Worm (Caenorhabditis elegans): ENCODE measurements around the gene Y97E10AR.1.

DNA sequence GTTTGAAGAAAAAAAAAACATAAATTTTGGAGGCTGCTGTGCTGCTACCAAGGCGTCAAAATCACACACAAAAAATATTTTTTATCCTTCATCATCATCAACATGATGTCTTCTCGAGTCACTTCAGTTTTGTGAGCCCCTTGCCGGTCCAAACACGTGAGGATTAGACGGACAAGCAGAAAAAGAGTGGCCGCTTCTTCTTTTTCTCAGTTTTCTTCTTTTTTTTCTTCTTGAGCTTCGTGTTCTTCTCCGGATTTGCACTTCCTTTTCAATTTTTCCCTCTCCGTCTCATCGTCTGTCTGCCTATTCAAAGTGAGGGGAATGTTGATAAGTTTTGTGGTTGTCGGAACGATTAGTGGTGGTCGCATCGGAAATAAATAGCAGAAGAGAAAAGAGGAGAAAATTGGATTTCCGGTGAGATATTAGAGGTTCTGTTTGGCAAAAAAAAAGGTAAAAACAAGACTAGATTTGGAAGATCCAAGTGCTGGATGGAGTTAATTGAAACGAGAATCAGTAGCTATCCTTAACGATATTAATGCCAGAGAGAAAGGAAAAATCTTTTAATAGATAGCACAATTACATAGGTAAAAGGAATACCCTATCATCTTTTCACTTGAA is 20.8 kb upstream of the Y97E10AR.1 start:
- no peak for TF ChIP-seq F57A8.1 (GFP tag; optimal IDR thresholded peaks at IDR 0.05)
- no peak for TF ChIP-seq D2030.7 (GFP tag; IDR thresholded peaks at IDR 0.05)
- TF ChIP-seq F10E7.11 (tag; optimal IDR thresholded peaks at IDR 0.05), result no peak
- TF ChIP-seq lin-26 (GFP tag; IDR thresholded peaks at IDR 0.05), result no peak
- TF ChIP-seq K11D2.4 (GFP tag; IDR thresholded peaks at IDR 0.05), result no peak
- no peak for TF ChIP-seq tlf-1 (GFP tag; optimal IDR thresholded peaks at IDR 0.05)
- no peak for TF ChIP-seq nfya-1 (tag; optimal IDR thresholded peaks at IDR 0.05; ENCODE audit: borderline replicate concordance, insufficient read depth)
- no peak for TF ChIP-seq egrh-3 (GFP tag; IDR thresholded peaks at IDR 0.05)
- TF ChIP-seq attf-3 (GFP tag; conservative IDR thresholded peaks at IDR 0.05), result no peak

Measured in whole organism, young adult.